Worm (Caenorhabditis elegans): ENCODE data around the gene spv-1.

- TF ChIP-seq klf-2 (GFP tag; conservative IDR thresholded peaks at IDR 0.05) (no peak), T22C8.4 (GFP tag; IDR thresholded peaks at IDR 0.05) (no peak), med-1 (GFP tag; optimal IDR thresholded peaks at IDR 0.05; ENCODE audit: insufficient read depth) (no peak)
Observed at ce11 chrII:7974189-7974823, 45.8 kb upstream of the spv-1 start.
